Fruit fly (Drosophila melanogaster) whole organism, pupa: ENCODE results near the gene Hex-t1.

Experiments used
- CG10348 ChIP-seq: fragments of 200-800 bp; sonication (Bioruptor generic); IDR thresholded peaks from 2 replicates; pipeline ENCODE4 v1.3.6; 2022; ENCODE audit warnings: missing biosample characterization, missing genetic modification characterization
- CG12605 ChIP-seq: fragments of 200-800 bp; sonication (Bioruptor generic); IDR thresholded peaks from 2 replicates; pipeline ENCODE4 v1.3.6; 2022; ENCODE audit warnings: missing biosample characterization, missing genetic modification characterization
- CG14655 ChIP-seq: fragments of 200-800 bp; sonication (Bioruptor generic); optimal IDR thresholded peaks from 3 replicates; lab custom pipeline; 2017; ENCODE audit warnings: mild to moderate bottlenecking, missing biosample characterization, missing genetic modification reagents, missing genetic modification characterization
- CG15710 ChIP-seq: fragments of 200-800 bp; sonication (Bioruptor generic); optimal IDR thresholded peaks from 2 replicates; lab custom pipeline; 2018; ENCODE audit warnings: missing biosample characterization, mild to moderate bottlenecking, missing genetic modification characterization, moderate library complexity
- CG34367 ChIP-seq: fragments of 200-800 bp; sonication (Bioruptor generic); optimal IDR thresholded peaks from 2 replicates; lab custom pipeline; 2018; ENCODE audit warnings: missing biosample characterization, mild to moderate bottlenecking, missing genetic modification characterization
- CG8159 ChIP-seq: fragments of 200-800 bp; sonication (Bioruptor generic); optimal IDR thresholded peaks from 3 replicates; lab custom pipeline; 2018; ENCODE audit warnings: missing biosample characterization, mild to moderate bottlenecking, missing genetic modification characterization, moderate library complexity
- D1 ChIP-seq: fragments of 200-800 bp; sonication (Bioruptor generic); optimal IDR thresholded peaks from 2 replicates; lab custom pipeline; 2018; ENCODE audit warnings: missing biosample characterization, mild to moderate bottlenecking, missing genetic modification characterization, moderate library complexity
- EcR ChIP-seq: fragments of 200-800 bp; sonication (Bioruptor generic); optimal IDR thresholded peaks from 3 replicates; lab custom pipeline; 2019; ENCODE audit warnings: missing biosample characterization, missing genetic modification characterization, mild to moderate bottlenecking, moderate library complexity, missing genetic modification reagents
- Ets98B ChIP-seq: fragments of 200-800 bp; sonication (Bioruptor generic); IDR thresholded peaks from 2 replicates; pipeline ENCODE4 v1.3.6; 2022; ENCODE audit warnings: missing biosample characterization, missing genetic modification characterization
- Pif1A ChIP-seq: fragments of 200-800 bp; sonication (Bioruptor generic); optimal IDR thresholded peaks from 3 replicates; lab custom pipeline; 2016; ENCODE audit warnings: missing biosample characterization, missing genetic modification characterization
- Pif1B ChIP-seq: fragments of 200-800 bp; sonication (Bioruptor generic); optimal IDR thresholded peaks from 3 replicates; lab custom pipeline; 2016; ENCODE audit warnings: missing biosample characterization, missing genetic modification characterization
- Snoo ChIP-seq: fragments of 200-800 bp; sonication (Bioruptor generic); optimal IDR thresholded peaks from 3 replicates; lab custom pipeline; 2017; ENCODE audit warnings: missing biosample characterization, mild to moderate bottlenecking, missing genetic modification characterization, inconsistent platforms
- gl ChIP-seq: fragments of 200-800 bp; sonication (Bioruptor generic); optimal IDR thresholded peaks from 2 replicates; lab custom pipeline; 2018; ENCODE audit warnings: missing biosample characterization, mild to moderate bottlenecking, missing genetic modification characterization

DNA sequence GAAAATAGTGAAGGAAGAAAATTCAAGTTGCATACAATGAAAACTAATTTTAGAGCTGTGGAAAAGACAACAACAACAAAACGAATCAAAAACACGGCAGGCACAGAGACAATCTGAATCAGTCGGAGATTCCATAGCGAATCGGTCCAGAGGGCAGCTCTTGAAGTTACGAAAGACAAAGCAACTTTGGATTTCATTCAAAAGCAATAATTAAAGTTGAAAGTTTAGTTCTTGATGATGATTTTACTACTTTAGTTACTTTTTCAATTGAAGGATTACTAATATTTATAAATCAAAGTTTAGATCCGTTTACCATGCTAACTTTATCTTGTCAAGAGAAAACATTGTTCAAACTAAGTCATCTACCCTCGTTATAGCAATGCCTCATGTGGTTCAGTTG lies 5.5 kb upstream of the Hex-t1 start:
- TF ChIP-seq EcR (GFP tag; lab: Kevin White, UChicago) (no peak), CG8159 (tag; lab: Kevin White, UChicago) (peak; percentile 4), gl (tag; lab: Kevin White, UChicago) (no peak), CG14655 (GFP tag; lab: Kevin White, UChicago) (peak; percentile 41), CG10348 (GFP tag; lab: Robert Waterston, UW) (no peak), D1 (no peak), Snoo (tag; lab: Kevin White, UChicago) (no peak), Ets98B (GFP tag; lab: Robert Waterston, UW) (no peak), CG15710 (tag; lab: Kevin White, UChicago) (no peak), CG12605 (no peak), CG34367 (no peak), Pif1B (GFP tag; lab: Kevin White, UChicago) (no peak), Pif1A (no peak)
